Worm (Caenorhabditis elegans): ENCODE data around the gene dnc-2.

The dnc-2 gene

DNA sequence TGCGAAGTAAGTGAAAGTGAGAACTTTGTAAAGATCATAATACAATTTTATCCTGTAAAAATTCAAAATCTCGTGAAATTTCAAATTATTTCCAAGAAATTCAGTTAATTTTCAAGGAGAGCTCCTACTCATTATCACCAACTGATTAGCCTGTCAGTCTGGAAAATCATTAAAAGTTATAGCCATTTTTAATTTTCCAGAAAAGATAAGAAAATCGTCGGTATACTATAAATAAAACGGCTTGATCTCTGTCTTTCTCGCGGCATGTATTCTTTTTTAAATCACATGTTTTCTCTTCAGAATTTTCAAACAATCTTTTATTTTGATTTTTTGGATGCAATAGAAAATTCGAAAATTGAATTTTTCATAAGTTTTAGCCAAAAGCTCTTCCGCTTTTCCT lies 23.4 kb upstream of the dnc-2 start:
- no peak for TF ChIP-seq unc-62 (GFP tag; optimal IDR thresholded peaks at IDR 0.05)

DNA sequence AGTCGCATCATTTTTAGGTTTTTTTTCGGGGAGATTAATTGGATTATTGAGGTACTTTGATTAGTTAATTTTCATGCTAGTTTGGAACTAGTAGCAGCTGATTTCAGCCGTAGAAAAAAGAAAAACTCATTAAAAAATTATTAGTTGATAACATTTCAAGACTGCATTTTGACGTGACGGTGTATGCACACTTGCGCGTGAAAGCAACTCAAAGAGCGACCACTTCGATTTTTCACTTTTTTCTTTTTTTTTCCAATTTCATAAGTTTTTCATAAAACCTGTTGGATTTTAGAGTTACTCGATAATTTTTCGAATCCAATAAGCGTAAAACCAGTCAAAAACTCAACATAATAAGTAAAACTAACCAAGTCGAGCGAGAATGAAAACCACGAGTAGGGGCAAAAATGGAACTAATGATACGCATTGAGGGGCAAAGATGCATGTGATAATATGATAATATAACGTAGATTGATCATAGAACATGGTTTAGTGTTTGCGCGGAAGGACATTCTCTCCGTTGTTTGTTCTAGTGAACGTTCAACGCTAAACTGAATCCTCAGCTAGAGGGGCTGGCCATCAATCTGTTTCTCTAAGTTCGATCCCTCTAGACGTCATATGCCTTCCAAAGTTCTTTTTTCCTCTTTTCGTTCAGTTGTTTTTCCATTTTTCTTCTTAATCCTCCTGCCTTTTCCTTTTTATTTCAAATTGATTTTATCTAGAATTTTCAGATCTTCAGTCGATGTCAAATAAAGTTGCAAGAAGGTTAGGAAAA lies 22.8 kb upstream of the dnc-2 start, which contains the start of the genes F25B5.6 and F25B5.3:
Gene F25B5.6, minus strand, starts transcription at position 572 of the 772 bp plus-strand sequence.
Gene F25B5.3, plus strand, starts transcription at position 722 of the 772 bp plus-strand sequence.
- TF ChIP-seq unc-62 (GFP tag; optimal IDR thresholded peaks at IDR 0.05) = no peak

DNA sequence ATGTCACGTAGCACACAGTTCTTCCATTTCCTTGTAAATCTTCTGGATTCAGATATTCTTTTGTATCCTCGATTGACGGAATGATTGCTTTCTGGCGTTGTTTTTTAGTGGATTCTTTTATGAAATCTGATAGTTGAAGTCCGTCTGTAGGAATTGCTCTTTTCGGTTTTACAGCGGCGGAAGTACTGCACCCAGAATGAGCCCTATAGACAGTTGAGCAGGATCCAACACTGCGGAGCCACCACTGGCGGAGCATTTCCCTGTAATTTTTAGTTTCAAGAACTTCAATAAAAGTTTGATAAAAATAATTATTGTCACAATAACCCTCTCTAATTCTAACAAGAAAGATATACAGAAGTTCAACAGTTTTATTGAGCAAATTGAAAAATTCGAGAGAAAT lies 20.3 kb upstream of the dnc-2 start, which contains the start of gene F25B5.5:
Gene F25B5.5, minus strand, starts transcription at position 260 of the 400 bp plus-strand sequence.
- no peak for TF ChIP-seq unc-62 (GFP tag; optimal IDR thresholded peaks at IDR 0.05)

- no peak for TF ChIP-seq unc-62 (GFP tag; optimal IDR thresholded peaks at IDR 0.05)
Observed at ce11 chrIII:5943368-5944180, 18.0 kb upstream of the dnc-2 start.

- no peak for TF ChIP-seq unc-62 (GFP tag; optimal IDR thresholded peaks at IDR 0.05)
Observed at ce11 chrIII:5942104-5942503, 16.5 kb upstream of the dnc-2 start.

- TF ChIP-seq unc-62 (GFP tag; optimal IDR thresholded peaks at IDR 0.05) = no peak
Observed at ce11 chrIII:5940525-5940974, 15.0 kb upstream of the dnc-2 start.

ce11 chrIII:5939453-5940296 lies 14.1 kb upstream of the dnc-2 start, which contains the start of gene ubq-1:
Gene ubq-1, plus strand, starts transcription at chrIII:5940254.
- no peak for TF ChIP-seq unc-62 (GFP tag; optimal IDR thresholded peaks at IDR 0.05)

DNA sequence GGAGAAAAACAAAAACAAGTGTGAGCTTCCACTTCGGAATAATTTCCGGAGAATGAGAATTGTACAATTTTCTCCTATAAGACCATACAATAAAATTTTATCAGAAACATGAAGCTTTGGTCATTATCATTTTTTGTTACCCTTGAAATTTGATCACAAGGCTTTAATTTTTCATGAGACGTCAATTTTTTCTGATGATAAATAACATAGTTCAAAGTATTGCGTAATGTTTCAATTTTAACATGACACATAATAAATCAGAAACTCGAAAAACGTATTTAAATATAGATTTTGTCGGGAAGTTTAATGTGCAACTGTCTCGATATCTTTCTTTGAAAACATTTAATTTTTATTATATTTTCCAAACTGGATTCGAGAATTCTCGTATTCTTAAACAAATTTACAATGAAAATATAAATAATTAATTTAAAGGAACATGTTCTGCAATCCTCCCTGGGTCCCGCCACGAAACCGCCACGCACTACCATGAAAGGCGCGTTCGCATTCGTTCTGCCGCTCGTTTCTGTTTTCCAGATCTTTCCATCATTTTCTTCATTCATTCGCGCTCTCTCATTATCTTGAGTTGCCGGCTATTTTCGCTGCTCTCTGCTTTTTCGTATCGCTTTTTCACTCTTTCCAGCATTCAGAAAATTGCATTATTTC lies 13.4 kb upstream of the dnc-2 start:
- TF ChIP-seq unc-62 (GFP tag; optimal IDR thresholded peaks at IDR 0.05) = no peak

- TF ChIP-seq unc-62 (GFP tag; optimal IDR thresholded peaks at IDR 0.05) = no peak
Observed at ce11 chrIII:5938013-5938412, 12.5 kb upstream of the dnc-2 start.

DNA sequence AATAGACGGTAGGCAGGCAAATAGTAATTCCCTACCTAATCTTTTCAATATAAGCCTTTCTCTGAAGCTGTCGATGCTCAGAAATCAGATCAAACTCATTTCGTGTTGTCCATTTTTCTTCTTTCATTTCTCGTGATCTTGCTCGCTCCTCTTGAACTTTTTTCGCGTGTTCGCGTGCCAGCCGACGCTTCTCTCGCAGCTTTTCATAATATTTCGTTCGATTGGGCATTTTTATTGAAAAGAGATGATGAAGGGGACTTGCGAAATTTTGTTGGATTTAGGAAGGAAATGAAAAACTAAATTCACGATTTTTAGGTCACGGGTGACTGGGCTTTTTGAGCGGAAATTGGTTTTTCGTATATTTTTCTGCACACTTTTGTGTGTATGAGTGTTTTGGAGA lies 11.4 kb upstream of the dnc-2 start, which contains the start of gene EGAP1.1:
Gene EGAP1.1, minus strand, starts transcription at position 229 of the 400 bp plus-strand sequence.
- TF ChIP-seq unc-62 (GFP tag; optimal IDR thresholded peaks at IDR 0.05) = no peak

DNA sequence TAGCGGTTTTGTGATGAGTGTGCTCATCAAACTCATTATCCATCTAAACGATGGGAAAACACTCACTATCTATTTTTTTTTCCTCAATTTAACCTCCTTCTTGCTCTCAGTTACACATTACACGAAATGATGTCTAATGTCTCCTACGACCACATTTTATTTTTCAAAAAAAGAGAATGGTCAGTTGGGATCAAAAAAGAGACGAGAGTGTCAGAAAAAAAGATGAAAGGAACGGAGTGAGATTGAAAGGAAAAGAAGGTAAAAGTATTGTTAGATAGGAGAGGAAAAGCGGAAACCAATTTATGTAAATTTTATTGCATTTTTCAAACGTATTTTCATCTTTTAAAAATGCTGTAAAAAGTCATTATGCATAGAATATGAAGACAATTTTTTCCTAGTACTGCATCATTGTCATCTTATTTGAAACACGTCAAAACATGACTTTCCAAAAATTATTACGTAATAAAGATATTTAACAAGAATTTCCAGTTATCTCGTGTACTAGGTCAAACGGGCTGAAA lies 8.6 kb upstream of the dnc-2 start:
- no peak for TF ChIP-seq unc-62 (GFP tag; optimal IDR thresholded peaks at IDR 0.05)

DNA sequence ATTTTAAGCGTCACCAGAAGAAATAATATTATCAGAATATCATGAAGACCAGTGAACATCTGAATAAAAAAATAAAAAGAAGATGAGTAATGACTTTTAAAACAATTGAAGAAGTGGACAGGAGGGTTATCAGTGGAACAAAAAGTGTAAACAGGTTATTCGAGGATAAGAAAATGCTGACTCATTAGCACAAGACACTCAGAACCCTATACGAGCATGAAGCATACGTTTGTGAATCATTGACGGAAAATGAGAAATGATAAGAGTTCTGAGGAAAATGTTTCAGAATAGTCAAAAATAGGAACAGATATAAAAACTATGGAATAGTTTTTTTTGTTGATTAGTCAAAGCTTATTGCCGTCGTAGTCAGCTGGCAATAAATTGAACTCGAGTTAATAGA lies 7.3 kb upstream of the dnc-2 start, which contains the start of gene zmp-1:
Gene zmp-1, minus strand, starts transcription at position 101 of the 400 bp plus-strand sequence.
- TF ChIP-seq unc-62 (GFP tag; optimal IDR thresholded peaks at IDR 0.05) = no peak

DNA sequence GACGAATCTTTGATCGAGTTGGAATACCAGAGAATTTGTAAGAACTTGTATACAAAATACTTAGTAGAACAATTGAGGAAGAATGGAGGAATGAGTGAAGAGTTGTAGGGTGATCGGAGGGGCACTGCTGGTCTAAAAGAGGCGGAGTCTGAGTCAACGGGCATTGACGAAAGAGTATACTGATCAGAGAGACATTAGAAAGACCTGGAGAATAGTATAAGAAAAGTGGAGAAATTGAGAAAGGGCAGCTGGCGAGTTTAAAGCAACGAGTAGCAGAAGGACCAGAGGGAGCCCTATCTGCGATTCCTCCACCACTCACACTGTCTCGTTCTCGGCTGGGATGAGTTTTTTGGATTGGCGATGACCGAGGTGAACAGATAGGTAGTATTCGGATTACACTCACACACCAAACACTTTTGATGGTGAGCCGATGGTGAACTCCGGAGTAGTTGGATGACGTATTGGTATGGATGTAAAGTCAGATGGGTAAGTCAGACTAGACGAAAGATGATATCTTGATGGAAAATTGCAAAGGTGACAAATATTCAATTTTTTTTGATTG lies 6.0 kb upstream of the dnc-2 start, which contains the start of gene EGAP1.5:
Gene EGAP1.5, plus strand, starts transcription at position 289 of the 562 bp plus-strand sequence.
- no peak for TF ChIP-seq unc-62 (GFP tag; optimal IDR thresholded peaks at IDR 0.05)

DNA sequence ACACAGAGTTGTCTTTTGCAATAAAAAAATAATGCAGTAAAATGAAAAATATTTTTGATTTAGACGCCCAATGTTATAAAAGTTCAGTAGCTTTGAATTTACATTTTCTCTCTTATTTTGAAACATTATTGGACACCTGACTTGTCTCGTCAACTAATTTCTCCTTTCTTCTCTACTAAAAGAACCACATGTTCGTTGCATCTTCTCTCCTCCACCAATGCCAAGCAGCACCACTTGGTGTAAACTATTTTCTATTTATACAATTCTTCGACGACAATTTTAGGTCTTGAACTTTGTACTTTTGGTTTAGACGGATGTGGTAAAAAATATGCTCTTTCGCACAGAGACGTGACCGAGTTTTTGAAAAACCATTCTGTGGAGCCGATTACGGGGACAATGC lies 5.1 kb upstream of the dnc-2 start:
- no peak for TF ChIP-seq unc-62 (GFP tag; optimal IDR thresholded peaks at IDR 0.05)

All from whole organism, dauer.